Worm (Caenorhabditis elegans) whole organism, L4 larva: ENCODE data around the gene lgc-36.

Experiments
- F37D6.2 ChIP-seq: sonication (generic microtip); optimal IDR thresholded peaks from 2 replicates; lab custom pipeline; 2016; ENCODE audit warnings: mild to moderate bottlenecking, missing genetic modification characterization, missing compliant biosample characterization
- T20F7.1 ChIP-seq: fragments of 200-800 bp; sonication (Bioruptor generic); optimal IDR thresholded peaks from 2 replicates; lab custom pipeline; 2018; ENCODE audit warnings: mild to moderate bottlenecking, missing genetic modification characterization, missing compliant biosample characterization
- Y105C5A.15 ChIP-seq: fragments of 200-800 bp; sonication (Bioruptor generic); IDR thresholded peaks from 2 replicates; pipeline ENCODE4 v1.3.6; 2022; ENCODE audit warnings: missing genetic modification characterization, missing compliant biosample characterization
- Y48G9A.11 ChIP-seq: fragments of 200-800 bp; sonication (Bioruptor generic); IDR thresholded peaks from 2 replicates; pipeline ENCODE4 v1.3.6; 2022; ENCODE audit warnings: missing genetic modification reagents, missing genetic modification characterization, missing compliant biosample characterization
- ZK337.2 ChIP-seq: fragments of 200-800 bp; sonication (Bioruptor generic); IDR thresholded peaks from 2 replicates; pipeline ENCODE4 v1.3.6; 2022; ENCODE audit warnings: missing genetic modification reagents, missing genetic modification characterization, missing compliant biosample characterization
- ZK546.5 ChIP-seq, 2 experiments: sonication (generic microtip); optimal IDR thresholded peaks; 2 replicates each; lab custom pipeline; 2017; ENCODE audit warnings: missing biosample characterization in 2 of 2, missing genetic modification characterization in 2 of 2
- aha-1 ChIP-seq: fragments of 150-350 bp; peaks from one replicate; lab custom pipeline; 2014; ENCODE audit warnings: missing biosample characterization, missing genetic modification characterization
- aly-2 ChIP-seq: sonication (generic microtip); optimal IDR thresholded peaks from 2 replicates; lab custom pipeline; 2018; ENCODE audit warnings: missing biosample characterization, missing genetic modification characterization
- ama-1 ChIP-seq: fragments of 150-350 bp; optimal IDR thresholded peaks from 2 replicates; lab custom pipeline; 2014; ENCODE audit warnings: inconsistent platforms, mixed read lengths
- ceh-20 ChIP-seq: fragments of 200-800 bp; sonication (Bioruptor generic); IDR thresholded peaks from 2 replicates; pipeline ENCODE4 v1.3.6; 2022; ENCODE audit warnings: missing genetic modification reagents, missing genetic modification characterization, missing compliant biosample characterization
- ceh-32 ChIP-seq: sonication (generic microtip); optimal IDR thresholded peaks from 2 replicates; lab custom pipeline; 2016; ENCODE audit warnings: mild to moderate bottlenecking, missing genetic modification characterization, missing compliant biosample characterization; ENCODE audit not compliant: poor library complexity
- ceh-62 ChIP-seq: sonication (generic microtip); optimal IDR thresholded peaks from 2 replicates; lab custom pipeline; 2017; ENCODE audit warnings: missing biosample characterization, missing genetic modification characterization
- ceh-82 ChIP-seq: sonication (generic microtip); optimal IDR thresholded peaks from 2 replicates; lab custom pipeline; 2017; ENCODE audit warnings: missing biosample characterization, missing genetic modification characterization
- ces-1 ChIP-seq: fragments of 150-350 bp; sonication (generic microtip); optimal IDR thresholded peaks from 4 replicates; lab custom pipeline; 2014; ENCODE audit warnings: missing biosample characterization, missing genetic modification reagents, missing genetic modification characterization
- ctbp-1 ChIP-seq: fragments of 200-800 bp; sonication (Bioruptor generic); IDR thresholded peaks from 2 replicates; pipeline ENCODE4 v1.3.6; 2022; ENCODE audit warnings: missing genetic modification reagents, missing genetic modification characterization, missing compliant biosample characterization
- daf-16 ChIP-seq, 3 experiments: sonication (generic microtip); optimal IDR thresholded peaks; 2 replicates each; lab custom pipeline; 2016 to 2017; ENCODE audit warnings: missing genetic modification characterization in 3 of 3, missing genetic modification reagents in 3 of 3, mild to moderate bottlenecking in 2 of 3, missing compliant biosample characterization in 2 of 3, missing biosample characterization in 1 of 3, moderate library complexity in 1 of 3
- daf-19 ChIP-seq: fragments of 200-800 bp; sonication (Bioruptor generic); conservative IDR thresholded peaks from 2 replicates; pipeline ENCODE4 v1.3.6; 2022; ENCODE audit warnings: missing genetic modification characterization, missing compliant biosample characterization
- daf-8 ChIP-seq: fragments of 200-800 bp; sonication (Bioruptor generic); IDR thresholded peaks from 2 replicates; pipeline ENCODE4 v1.3.6; 2022; ENCODE audit warnings: missing genetic modification characterization, missing compliant biosample characterization
- dmd-6 ChIP-seq: fragments of 200-800 bp; sonication (Bioruptor generic); IDR thresholded peaks from 2 replicates; pipeline ENCODE4 v1.3.6; 2022; ENCODE audit warnings: missing genetic modification reagents, missing genetic modification characterization, missing compliant biosample characterization
- dmd-8 ChIP-seq: fragments of 200-800 bp; sonication (Bioruptor generic); IDR thresholded peaks from 2 replicates; pipeline ENCODE4 v1.3.6; 2022; ENCODE audit warnings: missing genetic modification characterization, missing compliant biosample characterization
- duxl-1 ChIP-seq: sonication (generic microtip); optimal IDR thresholded peaks from 2 replicates; lab custom pipeline; 2016; ENCODE audit warnings: mild to moderate bottlenecking, missing genetic modification characterization, moderate library complexity, missing compliant biosample characterization; ENCODE audit not compliant: poor library complexity
- dve-1 ChIP-seq: sonication (generic microtip); optimal IDR thresholded peaks from 2 replicates; lab custom pipeline; 2017; ENCODE audit warnings: antibody characterized with exemption, mild to moderate bottlenecking, missing genetic modification characterization, missing compliant biosample characterization; ENCODE audit not compliant: insufficient read depth
- egl-27 ChIP-seq: sonication (generic microtip); optimal IDR thresholded peaks from 3 replicates; lab custom pipeline; 2017; ENCODE audit warnings: missing biosample characterization, missing genetic modification reagents, missing genetic modification characterization
- egl-43 ChIP-seq: fragments of 200-800 bp; sonication (Bioruptor generic); IDR thresholded peaks from 2 replicates; pipeline ENCODE4 v1.3.6; 2022; ENCODE audit warnings: missing genetic modification reagents, missing genetic modification characterization, missing compliant biosample characterization
- gei-8 ChIP-seq: fragments of 200-800 bp; sonication (Bioruptor generic); optimal IDR thresholded peaks from 2 replicates; lab custom pipeline; 2018; ENCODE audit warnings: mild to moderate bottlenecking, missing genetic modification characterization, missing compliant biosample characterization
- jun-1 ChIP-seq: fragments of 150-350 bp; optimal IDR thresholded peaks from 2 replicates; lab custom pipeline; 2014; ENCODE audit warnings: missing biosample characterization, missing genetic modification reagents, missing genetic modification characterization
- lin-1 ChIP-seq: fragments of 200-800 bp; sonication (Bioruptor generic); IDR thresholded peaks from 2 replicates; pipeline ENCODE4 v1.3.6; 2022; ENCODE audit warnings: missing genetic modification reagents, missing genetic modification characterization, missing compliant biosample characterization
- lin-13 ChIP-seq: fragments of 150-350 bp; optimal IDR thresholded peaks from 2 replicates; lab custom pipeline; 2014; ENCODE audit warnings: missing biosample characterization, missing genetic modification reagents, missing genetic modification characterization
- lin-29 ChIP-seq: fragments of 200-800 bp; sonication (Bioruptor generic); IDR thresholded peaks from 2 replicates; pipeline ENCODE4 v1.3.6; 2022; ENCODE audit warnings: missing genetic modification reagents, missing genetic modification characterization, missing compliant biosample characterization
- lin-38 ChIP-seq: fragments of 200-800 bp; sonication (Bioruptor generic); IDR thresholded peaks from 2 replicates; pipeline ENCODE4 v1.3.6; 2022; ENCODE audit warnings: missing genetic modification reagents, missing genetic modification characterization, missing compliant biosample characterization
- lir-3 ChIP-seq: sonication (generic microtip); optimal IDR thresholded peaks from 2 replicates; lab custom pipeline; 2016; ENCODE audit warnings: mild to moderate bottlenecking, missing genetic modification characterization, missing compliant biosample characterization
- mes-2 ChIP-seq: sonication (generic microtip); optimal IDR thresholded peaks from 2 replicates; lab custom pipeline; 2016; ENCODE audit warnings: missing genotype, mild to moderate bottlenecking, missing genetic modification characterization, missing compliant biosample characterization; ENCODE audit not compliant: poor library complexity, severe bottlenecking
- mxl-2 ChIP-seq: fragments of 200-800 bp; sonication (Bioruptor generic); conservative IDR thresholded peaks from 2 replicates; pipeline ENCODE4 v1.3.6; 2022; ENCODE audit warnings: missing genetic modification reagents, missing genetic modification characterization, missing compliant biosample characterization
- nhr-10 ChIP-seq: fragments of 150-350 bp; optimal IDR thresholded peaks from 2 replicates; lab custom pipeline; 2014; ENCODE audit warnings: missing biosample characterization, missing genetic modification characterization
- nhr-102 ChIP-seq: sonication (generic microtip); optimal IDR thresholded peaks from 2 replicates; lab custom pipeline; 2016; ENCODE audit warnings: mild to moderate bottlenecking, missing genetic modification characterization, moderate library complexity, missing compliant biosample characterization
- nhr-237 ChIP-seq: sonication (generic microtip); optimal IDR thresholded peaks from 2 replicates; lab custom pipeline; 2017; ENCODE audit warnings: missing biosample characterization, missing genetic modification characterization
- nhr-28 ChIP-seq: fragments of 150-350 bp; optimal IDR thresholded peaks from 2 replicates; lab custom pipeline; 2014; ENCODE audit warnings: missing biosample characterization, missing genetic modification characterization
- nhr-42 ChIP-seq: fragments of 200-800 bp; sonication (Bioruptor generic); IDR thresholded peaks from 2 replicates; pipeline ENCODE4 v1.3.6; 2022; ENCODE audit warnings: missing genetic modification characterization, missing compliant biosample characterization
- nhr-6 ChIP-seq: fragments of 150-350 bp; optimal IDR thresholded peaks from 2 replicates; lab custom pipeline; 2014; ENCODE audit warnings: missing biosample characterization, missing genetic modification characterization
- pha-4 ChIP-seq, 2 experiments: fragments of 150-350 bp in 1 of 2; fragments of 200-800 bp in 1 of 2; sonication (Bioruptor generic) in 1 of 2; IDR thresholded peaks in 1 of 2; optimal IDR thresholded peaks in 1 of 2; 2 replicates each; pipeline versions ENCODE4 v1.3.6 to Lab custom; 2014 to 2022; ENCODE audit warnings: missing genetic modification characterization in 2 of 2, missing genetic modification reagents in 2 of 2, missing biosample characterization in 1 of 2, missing compliant biosample characterization in 1 of 2
- set-16 ChIP-seq: fragments of 200-800 bp; sonication (Bioruptor generic); IDR thresholded peaks from 2 replicates; pipeline ENCODE4 v1.3.6; 2022; ENCODE audit warnings: missing genetic modification reagents, missing genetic modification characterization, missing compliant biosample characterization
- skn-1 ChIP-seq: fragments of 150-350 bp; optimal IDR thresholded peaks from 2 replicates; lab custom pipeline; 2014; ENCODE audit warnings: missing biosample characterization, missing genetic modification characterization
- snpc-4 ChIP-seq: fragments of 150-350 bp; optimal IDR thresholded peaks from 2 replicates; lab custom pipeline; 2014; ENCODE audit warnings: missing biosample characterization, missing genetic modification characterization
- spr-1 ChIP-seq: sonication (generic microtip); optimal IDR thresholded peaks from 2 replicates; lab custom pipeline; 2016; ENCODE audit warnings: mild to moderate bottlenecking, missing genetic modification characterization, missing compliant biosample characterization
- tra-1 ChIP-seq: fragments of 200-800 bp; sonication (Bioruptor generic); IDR thresholded peaks from 2 replicates; pipeline ENCODE4 v1.3.6; 2022; ENCODE audit warnings: missing genetic modification reagents, missing genetic modification characterization, missing compliant biosample characterization
- unc-130 ChIP-seq: sonication (generic microtip); optimal IDR thresholded peaks from 2 replicates; lab custom pipeline; 2016; ENCODE audit warnings: missing genetic modification reagents, missing genetic modification characterization, missing compliant biosample characterization
- zfp-3 ChIP-seq: fragments of 200-800 bp; sonication (Bioruptor generic); conservative IDR thresholded peaks from 2 replicates; pipeline ENCODE4 v1.3.6; 2022; ENCODE audit warnings: missing genetic modification reagents, missing genetic modification characterization, missing compliant biosample characterization
- ztf-11 ChIP-seq: fragments of 150-350 bp; optimal IDR thresholded peaks from 2 replicates; lab custom pipeline; 2014; ENCODE audit warnings: missing biosample characterization, missing genetic modification characterization
- ztf-7 ChIP-seq: fragments of 150-350 bp; optimal IDR thresholded peaks from 2 replicates; lab custom pipeline; 2014; ENCODE audit warnings: missing biosample characterization, missing genetic modification characterization

lgc-36 gene

DNA sequence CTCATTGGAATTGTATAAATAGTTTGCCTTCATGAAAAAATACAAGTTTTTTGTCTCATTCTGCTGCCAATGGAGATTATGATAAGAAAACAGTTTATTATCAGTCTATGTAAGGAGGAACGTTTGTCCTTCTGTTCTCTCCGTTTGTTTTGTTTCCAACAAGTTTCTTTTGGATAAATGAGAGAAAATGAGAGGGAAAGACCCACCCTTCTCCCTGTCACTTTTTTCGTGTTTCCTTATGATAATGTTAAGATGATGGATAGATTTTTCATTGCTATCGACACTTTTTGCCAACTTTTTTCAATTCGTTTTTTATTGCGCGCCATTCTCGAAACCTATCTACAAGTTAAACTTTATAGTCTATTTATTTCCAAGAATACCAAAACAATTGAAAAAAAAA lies 27.6 kb downstream of the lgc-36 start:
- 0 out of 2 replicates have a peak, but pooled peaks have one; percentile 13 for TF ChIP-seq ceh-20 (GFP tag; lab: Robert Waterston, UW)
- no peak for TF ChIP-seq set-16 (GFP tag; lab: Robert Waterston, UW)
- no peak for TF ChIP-seq mes-2 (tag; lab: Kevin White, UChicago)
- TF ChIP-seq nhr-28 (tag; lab: Kevin White, UChicago), result peak; percentile 39

ce11 chrV:11228653-11229173 lies 30.1 kb downstream of the lgc-36 start, which contains the start of gene pqn-70:
Gene pqn-70 (minus strand): TSS chrV:11228703.
- TF ChIP-seq zfp-3 (GFP tag; lab: Robert Waterston, UW), result no peak; the same call in 1 of the 2 replicates
- TF ChIP-seq aha-1, result no peak
- peak; percentile 53 for TF ChIP-seq duxl-1 (tag; lab: Kevin White, UChicago)
- TF ChIP-seq lir-3 (tag; lab: Kevin White, UChicago), result no peak
- TF ChIP-seq daf-19 (GFP tag; lab: Robert Waterston, UW), result no peak
- TF ChIP-seq ceh-82, result no peak
- peak; percentile 75 for TF ChIP-seq lin-13 (GFP tag; lab: Kevin White, UChicago)
- peak; percentile 39 for TF ChIP-seq ztf-7
- peak; percentile 44; the same call in 1 of the 2 replicates for TF ChIP-seq pha-4 (GFP tag; IDR thresholded peaks at IDR 0.05; lab: Robert Waterston, UW)
- no peak for TF ChIP-seq pha-4 (tag; optimal IDR thresholded peaks at IDR 0.05; lab: Kevin White, UChicago)
- peak; percentile 76 for TF ChIP-seq nhr-6 (tag; lab: Kevin White, UChicago)
- no peak for TF ChIP-seq ZK546.5 (tag; optimal IDR thresholded peaks at IDR 0.05; lab: Kevin White, UChicago)
- no peak for TF ChIP-seq tra-1 (GFP tag; lab: Robert Waterston, UW)
- no peak for TF ChIP-seq ceh-32 (tag; lab: Kevin White, UChicago)
- TF ChIP-seq ztf-11 (tag; lab: Kevin White, UChicago), result no peak
- TF ChIP-seq daf-16 (GFP tag; optimal IDR thresholded peaks at IDR 0.05; lab: Kevin White, UChicago), result no peak
- TF ChIP-seq daf-16 (tag; optimal IDR thresholded peaks at IDR 0.05; lab: Kevin White, UChicago), result peak; percentile 3
- TF ChIP-seq jun-1 (tag; lab: Kevin White, UChicago), result peak; percentile 11
- TF ChIP-seq snpc-4 (tag; lab: Kevin White, UChicago), result no peak
- TF ChIP-seq dmd-8, result no peak
- peak; percentile 92 for TF ChIP-seq dve-1 (tag; lab: Kevin White, UChicago)
- no peak for TF ChIP-seq egl-27
- peak; percentile 49 for TF ChIP-seq F37D6.2
- no peak for TF ChIP-seq nhr-237 (tag; lab: Kevin White, UChicago)
- no peak for TF ChIP-seq daf-8 (GFP tag; lab: Robert Waterston, UW)
- no peak for TF ChIP-seq gei-8
- TF ChIP-seq aly-2, result no peak
- TF ChIP-seq ces-1 (GFP tag; lab: Kevin White, UChicago), result peak; percentile 35
- TF ChIP-seq dmd-6 (GFP tag; lab: Robert Waterston, UW), result peak; percentile 76
- TF ChIP-seq Y48G9A.11 (GFP tag; lab: Robert Waterston, UW), result no peak
- no peak for TF ChIP-seq lin-29 (GFP tag; lab: Robert Waterston, UW)
- peak; percentile 60 for TF ChIP-seq T20F7.1
- no peak for TF ChIP-seq lin-1 (GFP tag; lab: Robert Waterston, UW)
- no peak; the same call in 1 of the 2 replicates for TF ChIP-seq lin-38 (GFP tag; lab: Robert Waterston, UW)
- TF ChIP-seq egl-43 (GFP tag; lab: Robert Waterston, UW), result peak; percentile 67; the same call in 1 of the 2 replicates
- TF ChIP-seq nhr-102 (tag; lab: Kevin White, UChicago), result peak; percentile 37
- TF ChIP-seq nhr-42 (GFP tag; lab: Robert Waterston, UW), result no peak
- no peak for TF ChIP-seq nhr-10 (tag; lab: Kevin White, UChicago)
- no peak for TF ChIP-seq ceh-62 (tag; lab: Kevin White, UChicago)
- no peak for TF ChIP-seq Y105C5A.15
- TF ChIP-seq ama-1 (lab: Kevin White, UChicago), result peak; percentile 74
- no peak for TF ChIP-seq ZK337.2 (GFP tag; lab: Robert Waterston, UW)
- peak; percentile 65 for TF ChIP-seq unc-130 (GFP tag; lab: Kevin White, UChicago)
- peak; percentile 59; the same call in 1 of the 2 replicates for TF ChIP-seq ctbp-1 (GFP tag; lab: Robert Waterston, UW)
- TF ChIP-seq skn-1 (tag; lab: Kevin White, UChicago), result no peak
- peak; percentile 59 for TF ChIP-seq spr-1 (tag; lab: Kevin White, UChicago)
- TF ChIP-seq mxl-2 (GFP tag; lab: Robert Waterston, UW), result no peak
